Worm (Caenorhabditis elegans): ENCODE data around the gene B0001.2.

DNA sequence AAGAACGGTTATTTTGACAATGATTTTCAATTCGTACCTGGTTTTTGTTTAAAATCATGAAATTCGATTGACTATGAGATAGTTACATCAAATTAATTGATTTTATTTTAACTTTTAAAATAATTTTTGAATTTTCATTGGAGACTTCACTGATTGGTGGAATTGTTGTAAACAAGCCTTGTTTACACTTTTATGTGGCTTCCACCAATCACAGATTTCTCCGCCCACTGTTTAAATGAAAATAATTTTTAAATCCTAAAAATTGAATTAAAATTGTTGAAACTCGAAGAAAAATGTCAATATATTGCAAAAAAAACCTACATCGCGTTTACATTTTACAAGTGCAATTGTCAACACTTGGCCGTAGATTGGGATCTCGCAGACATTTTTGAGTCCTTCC is 30.2 kb downstream of the B0001.2 start:
- no peak for TF ChIP-seq ceh-13 (GFP tag; optimal IDR thresholded peaks at IDR 0.05)
- no peak for TF ChIP-seq flt-1 (GFP tag; IDR thresholded peaks at IDR 0.05)
- no peak for TF ChIP-seq ama-1 (optimal IDR thresholded peaks at IDR 0.05)
- TF ChIP-seq tbx-37 (GFP tag; conservative IDR thresholded peaks at IDR 0.05) = no peak
- no peak for TF ChIP-seq tbx-11 (GFP tag; IDR thresholded peaks at IDR 0.05)
- TF ChIP-seq ets-7 (tag; optimal IDR thresholded peaks at IDR 0.05) = no peak
- TF ChIP-seq B0310.2 (tag; optimal IDR thresholded peaks at IDR 0.05) = no peak
- no peak for TF ChIP-seq F13C5.2 (tag; optimal IDR thresholded peaks at IDR 0.05)
- no peak for TF ChIP-seq aly-1 (tag; optimal IDR thresholded peaks at IDR 0.05)
- no peak for TF ChIP-seq hnd-1 (tag; optimal IDR thresholded peaks at IDR 0.05)
- TF ChIP-seq ceh-36 (tag; optimal IDR thresholded peaks at IDR 0.05) = no peak
- no peak for TF ChIP-seq pes-1 (GFP tag; IDR thresholded peaks at IDR 0.05)
- no peak for TF ChIP-seq hmg-4 (GFP tag; optimal IDR thresholded peaks at IDR 0.05)

Data from whole organism, early embryonic.